Fruit fly (Drosophila melanogaster) whole organism, embryonic: ENCODE data around the gene CG12057.
A peak's percentile ranks its signal among the peaks of the same experiment; 100 is the strongest.

Experiments
- Bgb ChIP-seq: fragments of 200-800 bp; sonication (Bioruptor generic); IDR thresholded peaks from 2 replicates; pipeline ENCODE4 v1.3.6; 2022; ENCODE audit warnings: missing biosample characterization, missing genetic modification characterization; ENCODE audit not compliant: partially characterized antibody
- CG10462 ChIP-seq: fragments of 200-800 bp; sonication (Bioruptor generic); optimal IDR thresholded peaks from 2 replicates; lab custom pipeline; 2016; ENCODE audit warnings: missing biosample characterization, missing genetic modification characterization
- CG11093 ChIP-seq: fragments of 200-800 bp; sonication (Bioruptor generic); IDR thresholded peaks from 3 replicates; pipeline ENCODE4 v1.3.6; 2022; ENCODE audit warnings: missing biosample characterization, missing genetic modification characterization
- CG11247 ChIP-seq: fragments of 200-800 bp; sonication (Bioruptor generic); IDR thresholded peaks from 2 replicates; pipeline ENCODE4 v1.3.6; 2022; ENCODE audit warnings: missing biosample characterization, missing genetic modification characterization
- CG11398 ChIP-seq: fragments of 200-800 bp; sonication (Bioruptor generic); optimal IDR thresholded peaks from 2 replicates; lab custom pipeline; 2016; ENCODE audit warnings: missing biosample characterization, missing genetic modification characterization
- CG12155 ChIP-seq: fragments of 200-800 bp; sonication (Bioruptor generic); optimal IDR thresholded peaks from 3 replicates; lab custom pipeline; 2016; ENCODE audit warnings: missing biosample characterization, missing genetic modification characterization
- CG12744 ChIP-seq: fragments of 200-800 bp; sonication (Bioruptor generic); optimal IDR thresholded peaks from 2 replicates; lab custom pipeline; 2016; ENCODE audit warnings: missing biosample characterization, missing genetic modification characterization
- CG13296 ChIP-seq: fragments of 200-800 bp; sonication (Bioruptor generic); optimal IDR thresholded peaks from 3 replicates; lab custom pipeline; 2018; ENCODE audit warnings: missing biosample characterization, mild to moderate bottlenecking, missing genetic modification characterization
- CG15073 ChIP-seq: fragments of 200-800 bp; sonication (Bioruptor generic); optimal IDR thresholded peaks from 2 replicates; lab custom pipeline; 2016; ENCODE audit warnings: missing biosample characterization, missing genetic modification characterization
- CG17328 ChIP-seq: fragments of 200-800 bp; sonication (Bioruptor generic); IDR thresholded peaks from 2 replicates; pipeline ENCODE4 v1.3.6; 2022; ENCODE audit warnings: missing biosample characterization, missing genetic modification characterization
- CG17359 ChIP-seq: fragments of 200-800 bp; sonication (Bioruptor generic); optimal IDR thresholded peaks from 3 replicates; lab custom pipeline; 2018; ENCODE audit warnings: missing biosample characterization, mild to moderate bottlenecking, missing genetic modification characterization, moderate library complexity
- CG1792 ChIP-seq: fragments of 200-800 bp; sonication (Bioruptor generic); optimal IDR thresholded peaks from 2 replicates; lab custom pipeline; 2016; ENCODE audit warnings: missing biosample characterization, missing genetic modification characterization
- CG18011 ChIP-seq: fragments of 200-800 bp; sonication (Bioruptor generic); optimal IDR thresholded peaks from 2 replicates; lab custom pipeline; 2017; ENCODE audit warnings: missing biosample characterization, missing genetic modification characterization, mild to moderate bottlenecking, moderate library complexity, missing genotype
- CG18764 ChIP-seq: fragments of 200-800 bp; sonication (Bioruptor generic); optimal IDR thresholded peaks from 3 replicates; lab custom pipeline; 2016; ENCODE audit warnings: missing biosample characterization, missing genetic modification characterization
- CG42726 ChIP-seq: fragments of 200-800 bp; sonication (Bioruptor generic); IDR thresholded peaks from 2 replicates; pipeline ENCODE4 v1.3.6; 2022; ENCODE audit warnings: missing biosample characterization, missing genetic modification characterization; ENCODE audit not compliant: partially characterized antibody
- CG8359 ChIP-seq: fragments of 200-800 bp; sonication (Bioruptor generic); optimal IDR thresholded peaks from 2 replicates; lab custom pipeline; 2017; ENCODE audit warnings: missing biosample characterization, mild to moderate bottlenecking, missing genetic modification characterization, borderline replicate concordance
- CG9727 ChIP-seq: fragments of 200-800 bp; sonication (Bioruptor generic); optimal IDR thresholded peaks from 3 replicates; lab custom pipeline; 2017; ENCODE audit warnings: missing biosample characterization, mild to moderate bottlenecking, missing genetic modification characterization
- CG9797 ChIP-seq: fragments of 200-800 bp; sonication (Bioruptor generic); optimal IDR thresholded peaks from 3 replicates; lab custom pipeline; 2018; ENCODE audit warnings: missing biosample characterization, mild to moderate bottlenecking, missing genetic modification characterization
- Drgx ChIP-seq: fragments of 200-800 bp; sonication (Bioruptor generic); IDR thresholded peaks from 2 replicates; pipeline ENCODE4 v1.3.6; 2022; ENCODE audit warnings: missing biosample characterization, missing genetic modification characterization
- Ets97D ChIP-seq: fragments of 200-800 bp; sonication (Bioruptor generic); optimal IDR thresholded peaks from 3 replicates; lab custom pipeline; 2016; ENCODE audit warnings: missing biosample characterization, missing genetic modification characterization
- Fer1 ChIP-seq: fragments of 200-800 bp; sonication (Bioruptor generic); optimal IDR thresholded peaks from 2 replicates; lab custom pipeline; 2017; ENCODE audit warnings: missing biosample characterization, mild to moderate bottlenecking, missing genetic modification characterization
- Hr51 ChIP-seq, 2 experiments: fragments of 200-800 bp; sonication (Bioruptor generic); optimal IDR thresholded peaks; 2 replicates in 1 of 2; 3 replicates in 1 of 2; lab custom pipeline; 2016 to 2018; ENCODE audit warnings: missing biosample characterization in 2 of 2, missing genetic modification characterization in 2 of 2, mild to moderate bottlenecking in 1 of 2, moderate library complexity in 1 of 2
- Med ChIP-seq: fragments of 200-800 bp; sonication (Bioruptor generic); peaks from one replicate; lab custom pipeline; 2016; ENCODE audit warnings: missing biosample characterization, missing genetic modification characterization, mild to moderate bottlenecking, inconsistent platforms, moderate library complexity
- Stat92E ChIP-seq, 3 experiments: fragments of >200 bp in 2 of 3; fragments of 200-800 bp in 1 of 3; sonication (Bioruptor generic) in 1 of 3; optimal IDR thresholded peaks; 2 replicates each; lab custom pipeline; 2017 to 2019; ENCODE audit warnings: missing biosample characterization in 3 of 3, missing genetic modification characterization in 3 of 3, mild to moderate bottlenecking in 1 of 3, moderate library complexity in 1 of 3
- ac ChIP-seq: fragments of 200-800 bp; sonication (Bioruptor generic); optimal IDR thresholded peaks from 3 replicates; lab custom pipeline; 2017; ENCODE audit warnings: missing biosample characterization, mild to moderate bottlenecking, missing genetic modification characterization
- bbx ChIP-seq: fragments of 200-800 bp; sonication (Bioruptor generic); IDR thresholded peaks from 2 replicates; pipeline ENCODE4 v1.3.6; 2022; ENCODE audit warnings: missing biosample characterization, missing genetic modification characterization; ENCODE audit not compliant: partially characterized antibody
- btn ChIP-seq: fragments of 200-800 bp; sonication (Bioruptor generic); optimal IDR thresholded peaks from 2 replicates; lab custom pipeline; 2016; ENCODE audit warnings: missing biosample characterization, missing genetic modification characterization
- cad ChIP-seq: fragments of >200 bp; optimal IDR thresholded peaks from 2 replicates; lab custom pipeline; 2017; ENCODE audit warnings: missing biosample characterization, missing genetic modification characterization
- cg ChIP-seq: fragments of 200-800 bp; sonication (Bioruptor generic); optimal IDR thresholded peaks from 3 replicates; lab custom pipeline; 2019; ENCODE audit warnings: missing biosample characterization, mild to moderate bottlenecking, missing genetic modification characterization, moderate library complexity
- dm ChIP-seq: fragments of 200-800 bp; sonication (Bioruptor generic); optimal IDR thresholded peaks from 3 replicates; lab custom pipeline; 2016; ENCODE audit warnings: missing biosample characterization, missing genetic modification characterization
- dysf ChIP-seq: fragments of 200-800 bp; sonication (Bioruptor generic); IDR thresholded peaks from 3 replicates; pipeline ENCODE4 v1.3.6; 2022; ENCODE audit warnings: missing biosample characterization, missing genetic modification characterization
- eve ChIP-seq, 2 experiments: fragments of >200 bp; optimal IDR thresholded peaks; 2 replicates each; lab custom pipeline; 2017; ENCODE audit warnings: missing biosample characterization in 2 of 2, missing genetic modification characterization in 2 of 2
- grau ChIP-seq: fragments of 200-800 bp; optimal IDR thresholded peaks from 3 replicates; lab custom pipeline; 2019; ENCODE audit warnings: missing biosample characterization, mild to moderate bottlenecking, missing genetic modification characterization, moderate library complexity
- klu ChIP-seq: fragments of 200-800 bp; sonication (Bioruptor generic); IDR thresholded peaks from 2 replicates; pipeline ENCODE4 v1.3.6; 2022; ENCODE audit warnings: missing biosample characterization, missing genetic modification characterization
- lov ChIP-seq, 2 experiments: fragments of 200-800 bp in 1 of 2; fragments of >200 bp in 1 of 2; sonication (Bioruptor generic) in 1 of 2; IDR thresholded peaks in 1 of 2; optimal IDR thresholded peaks in 1 of 2; 2 replicates in 1 of 2; 3 replicates in 1 of 2; pipeline versions ENCODE4 v1.3.6 to Lab custom; 2017 to 2022; ENCODE audit warnings: missing biosample characterization in 1 of 2, missing genetic modification characterization in 1 of 2
- maf-S ChIP-seq: fragments of 200-800 bp; sonication (Bioruptor generic); optimal IDR thresholded peaks from 2 replicates; lab custom pipeline; 2016; ENCODE audit warnings: missing biosample characterization, missing genetic modification characterization
- mirr ChIP-seq: fragments of 200-800 bp; sonication (Bioruptor generic); optimal IDR thresholded peaks from 3 replicates; lab custom pipeline; 2018; ENCODE audit warnings: missing biosample characterization, mild to moderate bottlenecking, missing genetic modification characterization
- seq ChIP-seq: fragments of 200-800 bp; sonication (Bioruptor generic); IDR thresholded peaks from 2 replicates; pipeline ENCODE4 v1.3.6; 2022; ENCODE audit warnings: missing biosample characterization, missing genetic modification characterization
- stc ChIP-seq: fragments of 200-800 bp; sonication (Bioruptor generic); IDR thresholded peaks from 2 replicates; pipeline ENCODE4 v1.3.6; 2022; ENCODE audit warnings: missing biosample characterization, missing genetic modification characterization
- tna ChIP-seq: fragments of 200-800 bp; sonication (Bioruptor generic); IDR thresholded peaks from 2 replicates; pipeline ENCODE4 v1.3.6; 2022; ENCODE audit warnings: missing biosample characterization, missing genetic modification characterization; ENCODE audit not compliant: partially characterized antibody
- unpg ChIP-seq: fragments of 200-800 bp; sonication (Bioruptor generic); optimal IDR thresholded peaks from 3 replicates; lab custom pipeline; 2018; ENCODE audit warnings: missing biosample characterization, mild to moderate bottlenecking, missing genetic modification characterization, moderate library complexity
- usp ChIP-seq: fragments of >200 bp; optimal IDR thresholded peaks from 2 replicates; lab custom pipeline; 2017; ENCODE audit warnings: missing biosample characterization, missing genetic modification characterization

Gene CG12057

dm6 chrX:9142224-9142802 lies 49.1 kb upstream of the CG12057 start, which contains the start of gene CG7065 (continued):
- no peak for TF ChIP-seq Hr51 (GFP tag; optimal IDR thresholded peaks at IDR 0.05; lab: Kevin White, UChicago)
- TF ChIP-seq tna (GFP tag; lab: Robert Waterston, UW): no peak
- no peak for TF ChIP-seq CG17328
- TF ChIP-seq CG1792 (GFP tag; lab: Kevin White, UChicago): no peak
- TF ChIP-seq cad (GFP tag; lab: Kevin White, UChicago): no peak
- no peak for TF ChIP-seq CG15073
- no peak for TF ChIP-seq maf-S (GFP tag; lab: Kevin White, UChicago)
- no peak for TF ChIP-seq cg (GFP tag; lab: Kevin White, UChicago)
- no peak for TF ChIP-seq Fer1
- no peak for TF ChIP-seq dysf
- TF ChIP-seq CG12744: no peak
- TF ChIP-seq CG11247: no peak
- no peak for TF ChIP-seq grau (tag; lab: Kevin White, UChicago)
- TF ChIP-seq unpg (GFP tag; lab: Kevin White, UChicago): no peak
- no peak for TF ChIP-seq seq
- no peak for TF ChIP-seq eve (GFP tag; optimal IDR thresholded peaks at IDR 0.05; lab: Kevin White, UChicago)
- no peak for TF ChIP-seq btn
- TF ChIP-seq CG11398 (GFP tag; lab: Kevin White, UChicago): no peak
- TF ChIP-seq CG42726 (GFP tag; lab: Robert Waterston, UW): peak; percentile 59; the same call in 1 of the 2 replicates
- no peak for TF ChIP-seq ac (GFP tag; lab: Kevin White, UChicago)
- no peak for TF ChIP-seq klu (GFP tag; lab: Robert Waterston, UW)
- TF ChIP-seq dm (GFP tag; lab: Kevin White, UChicago): no peak
- peak; percentile 75 for TF ChIP-seq bbx
- TF ChIP-seq Med (GFP tag; lab: Kevin White, UChicago): peak; percentile 20
- no peak for TF ChIP-seq CG18011 (GFP tag; lab: Kevin White, UChicago)
- no peak for TF ChIP-seq CG10462 (GFP tag; lab: Kevin White, UChicago)
- no peak for TF ChIP-seq lov (optimal IDR thresholded peaks at IDR 0.05; lab: Kevin White, UChicago)
- no peak for TF ChIP-seq lov (GFP tag; IDR thresholded peaks at IDR 0.05; lab: Robert Waterston, UW)
- peak; percentile 70 for TF ChIP-seq CG9797 (GFP tag; lab: Kevin White, UChicago)
- TF ChIP-seq CG11093 (GFP tag; lab: Robert Waterston, UW): no peak
- TF ChIP-seq stc (GFP tag; lab: Robert Waterston, UW): no peak
- TF ChIP-seq CG17359 (tag; lab: Kevin White, UChicago): peak; percentile 17
- no peak for TF ChIP-seq CG18764 (GFP tag; lab: Kevin White, UChicago)
- no peak for TF ChIP-seq CG12155 (GFP tag; lab: Kevin White, UChicago)
- TF ChIP-seq usp (GFP tag; lab: Kevin White, UChicago): no peak
- peak; percentile 69 for TF ChIP-seq Bgb
- TF ChIP-seq CG13296 (GFP tag; lab: Kevin White, UChicago): no peak
- TF ChIP-seq CG8359 (GFP tag; lab: Kevin White, UChicago): no peak
- TF ChIP-seq mirr (GFP tag; lab: Kevin White, UChicago): no peak
- no peak for TF ChIP-seq Drgx
- no peak for TF ChIP-seq Stat92E (GFP tag; optimal IDR thresholded peaks at IDR 0.05; lab: Kevin White, UChicago)
- no peak for TF ChIP-seq CG9727 (GFP tag; lab: Kevin White, UChicago)
- TF ChIP-seq Ets97D (GFP tag; lab: Kevin White, UChicago): peak; percentile 45
